Worm (Caenorhabditis elegans) whole organism, L3 larva: ENCODE measurements around the gene clec-149.

Experiments
- ZK546.5 ChIP-seq: sonication (generic microtip); optimal IDR thresholded peaks from 2 replicates; lab custom pipeline; 2017; ENCODE audit warnings: missing biosample characterization, missing genetic modification characterization
- egl-5 ChIP-seq: fragments of 150-350 bp; optimal IDR thresholded peaks from 2 replicates; lab custom pipeline; 2017; ENCODE audit warnings: missing biosample characterization, missing genetic modification reagents, missing genetic modification characterization, inconsistent platforms
- elt-3 ChIP-seq, 3 experiments: fragments of 150-350 bp in 1 of 3; sonication (generic microtip) in 2 of 3; optimal IDR thresholded peaks; 2 replicates in 2 of 3; 4 replicates in 1 of 3; lab custom pipeline; 2014 to 2017; ENCODE audit warnings: missing biosample characterization in 3 of 3, missing genetic modification characterization in 3 of 3
- fkh-10 ChIP-seq: sonication (generic microtip); optimal IDR thresholded peaks from 2 replicates; lab custom pipeline; 2017; ENCODE audit warnings: missing biosample characterization, missing genetic modification reagents, missing genetic modification characterization
- jun-1 ChIP-seq: fragments of 150-350 bp; optimal IDR thresholded peaks from 2 replicates; lab custom pipeline; 2014; ENCODE audit warnings: missing biosample characterization, missing genetic modification reagents, missing genetic modification characterization
- nhr-237 ChIP-seq: fragments of 150-350 bp; optimal IDR thresholded peaks from 2 replicates; lab custom pipeline; 2014; ENCODE audit warnings: missing biosample characterization, missing genetic modification characterization
- nhr-77 ChIP-seq: fragments of 150-350 bp; optimal IDR thresholded peaks from 2 replicates; lab custom pipeline; 2014; ENCODE audit warnings: missing biosample characterization, missing genetic modification characterization
- skn-1 ChIP-seq: fragments of 150-350 bp; optimal IDR thresholded peaks from 2 replicates; lab custom pipeline; 2014; ENCODE audit warnings: missing biosample characterization, missing genetic modification characterization
- tbx-2 ChIP-seq: sonication (generic microtip); optimal IDR thresholded peaks from 2 replicates; lab custom pipeline; 2016; ENCODE audit warnings: mild to moderate bottlenecking, missing genetic modification characterization, missing compliant biosample characterization
- zag-1 ChIP-seq: fragments of 150-350 bp; optimal IDR thresholded peaks from 2 replicates; lab custom pipeline; 2014; ENCODE audit warnings: missing biosample characterization, missing genetic modification characterization

ce11 chrIII:839491-839890, 16.5 kb downstream of the clec-149 start, which contains the start of gene dos-3:
- no peak for TF ChIP-seq egl-5 (tag; lab: Kevin White, UChicago)
- no peak for TF ChIP-seq nhr-77 (tag; lab: Kevin White, UChicago)
- no peak for TF ChIP-seq jun-1 (tag; lab: Kevin White, UChicago)
- TF ChIP-seq skn-1 (tag; lab: Kevin White, UChicago): no peak
- no peak for TF ChIP-seq tbx-2 (tag; lab: Kevin White, UChicago)
- no peak for TF ChIP-seq ZK546.5 (tag; lab: Kevin White, UChicago)
- no peak for TF ChIP-seq nhr-237 (tag; lab: Kevin White, UChicago)
- no peak for TF ChIP-seq fkh-10 (GFP tag; lab: Kevin White, UChicago)
- TF ChIP-seq zag-1: no peak
- no peak for TF ChIP-seq elt-3 (tag; optimal IDR thresholded peaks at IDR 0.05; lab: Kevin White, UChicago)
